Worm (Caenorhabditis elegans) whole organism, young adult: ENCODE data around the gene end-1.

Source experiments
- D2030.7 ChIP-seq: fragments of 200-800 bp; sonication (Bioruptor generic); IDR thresholded peaks from 2 replicates; pipeline ENCODE4 v1.3.6; 2022; ENCODE audit warnings: missing genetic modification reagents, missing genetic modification characterization, missing compliant biosample characterization
- F39B2.1 ChIP-seq: fragments of 200-800 bp; sonication (Bioruptor generic); IDR thresholded peaks from 2 replicates; pipeline ENCODE4 v1.3.6; 2022; ENCODE audit warnings: missing genetic modification reagents, missing genetic modification characterization, missing compliant biosample characterization
- F49E8.2 ChIP-seq: sonication (generic microtip); optimal IDR thresholded peaks from 3 replicates; lab custom pipeline; 2017; ENCODE audit warnings: missing genetic modification characterization, mild to moderate bottlenecking, missing compliant biosample characterization, antibody characterized with exemption, moderate library complexity; ENCODE audit not compliant: insufficient read depth
- F57C9.4 ChIP-seq: sonication (generic microtip); optimal IDR thresholded peaks from 2 replicates; lab custom pipeline; 2017; ENCODE audit warnings: mild to moderate bottlenecking, missing genetic modification characterization, missing compliant biosample characterization
- Y56A3A.18 ChIP-seq: fragments of 200-800 bp; sonication (Bioruptor generic); IDR thresholded peaks from 2 replicates; pipeline ENCODE4 v1.3.6; 2022; ENCODE audit warnings: missing genetic modification reagents, missing genetic modification characterization, missing compliant biosample characterization
- ZK185.1 ChIP-seq: sonication (generic microtip); optimal IDR thresholded peaks from 2 replicates; lab custom pipeline; 2016; ENCODE audit warnings: mild to moderate bottlenecking, missing genetic modification characterization, missing compliant biosample characterization; ENCODE audit not compliant: poor library complexity, severe bottlenecking
- akir-1 ChIP-seq: fragments of 200-800 bp; sonication (Bioruptor generic); optimal IDR thresholded peaks from 2 replicates; lab custom pipeline; 2018; ENCODE audit warnings: mild to moderate bottlenecking, missing genetic modification characterization, moderate library complexity, missing compliant biosample characterization
- cebp-2 ChIP-seq: fragments of 200-800 bp; sonication (Bioruptor generic); IDR thresholded peaks from 2 replicates; pipeline ENCODE4 v1.3.6; 2022; ENCODE audit warnings: missing genetic modification characterization, missing compliant biosample characterization
- ceh-40 ChIP-seq: fragments of 200-800 bp; sonication (Bioruptor generic); IDR thresholded peaks from 2 replicates; pipeline ENCODE4 v1.3.6; 2022; ENCODE audit warnings: missing genetic modification characterization, missing compliant biosample characterization
- chd-7 ChIP-seq: sonication (generic microtip); optimal IDR thresholded peaks from 2 replicates; lab custom pipeline; 2016; ENCODE audit warnings: mild to moderate bottlenecking, missing genetic modification characterization, moderate library complexity, missing compliant biosample characterization
- dox-1 ChIP-seq: fragments of 200-800 bp; sonication (Bioruptor generic); IDR thresholded peaks from 2 replicates; pipeline ENCODE4 v1.3.6; 2022; ENCODE audit warnings: missing genetic modification reagents, missing genetic modification characterization, missing compliant biosample characterization
- hmg-1.2 ChIP-seq: fragments of 200-800 bp; sonication (Bioruptor generic); IDR thresholded peaks from 2 replicates; pipeline ENCODE4 v1.3.6; 2022; ENCODE audit warnings: missing genetic modification reagents, missing genetic modification characterization, missing compliant biosample characterization
- lin-26 ChIP-seq: fragments of 200-800 bp; sonication (Bioruptor generic); IDR thresholded peaks from 2 replicates; pipeline ENCODE4 v1.3.6; 2022; ENCODE audit warnings: missing genetic modification reagents, missing genetic modification characterization, missing compliant biosample characterization
- lin-35 ChIP-seq, 3 experiments: fragments of 150-350 bp in 2 of 3; sonication (generic microtip) in 1 of 3; optimal IDR thresholded peaks; 2 replicates each; lab custom pipeline; 2014 to 2018; ENCODE audit warnings: missing biosample characterization in 3 of 3, missing genetic modification characterization in 3 of 3, missing genetic modification reagents in 3 of 3
- lsy-27 ChIP-seq: sonication (generic microtip); optimal IDR thresholded peaks from 2 replicates; lab custom pipeline; 2017; ENCODE audit warnings: missing genetic modification characterization, mild to moderate bottlenecking, missing compliant biosample characterization, antibody characterized with exemption, missing genotype, borderline replicate concordance; ENCODE audit not compliant: insufficient read depth
- mcd-1 ChIP-seq: fragments of 200-800 bp; sonication (Bioruptor generic); IDR thresholded peaks from 2 replicates; pipeline ENCODE4 v1.3.6; 2022; ENCODE audit warnings: missing genetic modification reagents, missing genetic modification characterization, missing compliant biosample characterization
- nhr-120 ChIP-seq: fragments of 200-800 bp; sonication (Bioruptor generic); IDR thresholded peaks from 2 replicates; pipeline ENCODE4 v1.3.6; 2022; ENCODE audit warnings: missing genetic modification characterization, missing compliant biosample characterization
- nhr-27 ChIP-seq: fragments of 200-800 bp; sonication (Bioruptor generic); optimal IDR thresholded peaks from 2 replicates; lab custom pipeline; 2018; ENCODE audit warnings: mild to moderate bottlenecking, missing genetic modification characterization, moderate library complexity, missing compliant biosample characterization
- pbrm-1 ChIP-seq: fragments of 200-800 bp; sonication (Bioruptor generic); IDR thresholded peaks from 2 replicates; pipeline ENCODE4 v1.3.6; 2022; ENCODE audit warnings: missing genetic modification reagents, missing genetic modification characterization, missing compliant biosample characterization
- pha-4 ChIP-seq: fragments of 150-350 bp; sonication (generic microtip); optimal IDR thresholded peaks from 2 replicates; lab custom pipeline; 2014; ENCODE audit warnings: missing biosample characterization, missing genetic modification reagents, missing genetic modification characterization
- sea-2 ChIP-seq: fragments of 200-800 bp; sonication (Bioruptor generic); IDR thresholded peaks from 2 replicates; pipeline ENCODE4 v1.3.6; 2022; ENCODE audit warnings: missing genetic modification characterization, missing compliant biosample characterization
- snpc-4 ChIP-seq, 5 experiments: fragments of 150-350 bp in 1 of 5; sonication (generic microtip) in 4 of 5; optimal IDR thresholded peaks; 2 replicates each; lab custom pipeline; 2014 to 2018; ENCODE audit warnings: missing genetic modification characterization in 5 of 5, missing biosample characterization in 3 of 5, antibody characterized with exemption in 2 of 5, mild to moderate bottlenecking in 2 of 5, missing compliant biosample characterization in 2 of 5, missing genotype in 2 of 5, moderate library complexity in 2 of 5, missing genetic modification reagents in 1 of 5
- sptf-2 ChIP-seq: fragments of 200-800 bp; sonication (Bioruptor generic); optimal IDR thresholded peaks from 2 replicates; lab custom pipeline; 2018; ENCODE audit warnings: mild to moderate bottlenecking, missing genetic modification characterization, missing compliant biosample characterization
- tbx-9 ChIP-seq: sonication (generic microtip); optimal IDR thresholded peaks from 2 replicates; lab custom pipeline; 2016; ENCODE audit warnings: borderline replicate concordance, missing genetic modification characterization, inconsistent platforms, missing compliant biosample characterization
- ztf-3 ChIP-seq: fragments of 200-800 bp; sonication (Bioruptor generic); optimal IDR thresholded peaks from 2 replicates; lab custom pipeline; 2018; ENCODE audit warnings: mild to moderate bottlenecking, missing genetic modification characterization, missing compliant biosample characterization

end-1 gene

DNA sequence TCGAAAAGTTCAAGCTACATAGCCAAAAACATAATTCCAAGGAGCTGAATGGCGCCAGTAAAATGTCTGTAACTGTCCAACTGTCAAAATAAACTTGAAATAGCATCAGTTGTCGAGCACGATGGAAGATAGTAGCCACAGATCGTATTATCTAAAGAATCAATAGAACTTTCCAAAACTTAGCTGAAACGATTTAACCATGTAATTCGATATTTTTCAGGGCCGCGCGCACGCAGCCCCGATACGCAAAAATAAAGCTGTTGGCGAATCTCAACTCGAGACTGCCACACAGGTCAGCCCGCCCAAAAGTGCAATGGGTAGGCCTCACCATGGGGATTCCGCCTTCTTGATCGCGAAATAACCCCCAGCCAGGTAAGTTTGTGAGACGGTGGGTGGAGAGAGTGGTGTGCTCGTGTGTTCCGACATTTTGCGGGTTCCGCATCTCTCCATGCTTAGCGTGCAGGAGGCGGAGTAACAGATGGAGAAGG is 43.4 kb downstream of the end-1 start (continued):
- TF ChIP-seq snpc-4 (GFP tag; optimal IDR thresholded peaks at IDR 0.05; lab: Kevin White, UChicago) (peak; percentile 89), snpc-4 (tag; optimal IDR thresholded peaks at IDR 0.05; lab: Kevin White, UChicago) (peak; percentile 93 to 99 (median 96)), ceh-40 (GFP tag; lab: Robert Waterston, UW) (no peak), akir-1 (GFP tag; lab: Kevin White, UChicago) (no peak), F57C9.4 (tag; lab: Kevin White, UChicago) (no peak), nhr-120 (no peak), sea-2 (GFP tag; lab: Robert Waterston, UW) (no peak), lin-26 (GFP tag; lab: Robert Waterston, UW) (peak; percentile 80), D2030.7 (peak; percentile 96), chd-7 (tag; lab: Kevin White, UChicago) (no peak), pbrm-1 (GFP tag; lab: Robert Waterston, UW) (peak; percentile 94), F49E8.2 (tag; lab: Kevin White, UChicago) (peak; percentile 8)

ce11 chrV:14033649-14034048 is 48.7 kb downstream of the end-1 start, which contains the start of gene ins-10:
Gene ins-10 (plus strand): TSS chrV:14033949.
- TF ChIP-seq nhr-27 (tag; lab: Kevin White, UChicago) (no peak), lin-35 (GFP tag; optimal IDR thresholded peaks at IDR 0.05; lab: Kevin White, UChicago) (no peak), hmg-1.2 (GFP tag; lab: Robert Waterston, UW) (no peak), ztf-3 (GFP tag; lab: Kevin White, UChicago) (no peak), dox-1 (GFP tag; lab: Robert Waterston, UW) (no peak), pha-4 (tag; lab: Kevin White, UChicago) (no peak), cebp-2 (GFP tag; lab: Robert Waterston, UW) (no peak), tbx-9 (tag; lab: Kevin White, UChicago) (no peak), ZK185.1 (no peak), Y56A3A.18 (GFP tag; lab: Robert Waterston, UW) (no peak), F39B2.1 (GFP tag; lab: Robert Waterston, UW) (no peak), F57C9.4 (tag; lab: Kevin White, UChicago) (no peak), mcd-1 (no peak), lsy-27 (tag; lab: Kevin White, UChicago) (no peak), sptf-2 (GFP tag; lab: Kevin White, UChicago) (no peak)
